Fruit fly (Drosophila melanogaster) whole organism, prepupa: ENCODE measurements around the gene Pp1alpha-96A.

Source experiments
- Blimp-1 ChIP-seq: fragments of 200-800 bp; sonication (Bioruptor generic); optimal IDR thresholded peaks from 3 replicates; lab custom pipeline; 2017; ENCODE audit warnings: missing biosample characterization, missing genetic modification characterization, mild to moderate bottlenecking, moderate library complexity, missing genetic modification reagents
- CG10631 ChIP-seq: fragments of 200-800 bp; sonication (Bioruptor generic); optimal IDR thresholded peaks from 2 replicates; lab custom pipeline; 2016; ENCODE audit warnings: missing biosample characterization, missing genetic modification characterization
- CG11762 ChIP-seq: fragments of 200-800 bp; sonication (Bioruptor generic); optimal IDR thresholded peaks from 3 replicates; lab custom pipeline; 2016; ENCODE audit warnings: missing biosample characterization, missing genetic modification characterization; ENCODE audit not compliant: insufficient read depth
- CG15336 ChIP-seq: fragments of 200-800 bp; sonication (Bioruptor generic); IDR thresholded peaks from 2 replicates; pipeline ENCODE4 v1.3.6; 2022; ENCODE audit warnings: missing biosample characterization, missing genetic modification characterization
- CG1621 ChIP-seq: fragments of 200-800 bp; sonication (Bioruptor generic); optimal IDR thresholded peaks from 3 replicates; lab custom pipeline; 2018; ENCODE audit warnings: missing biosample characterization, mild to moderate bottlenecking, missing genetic modification characterization
- CG16779 ChIP-seq: fragments of 200-800 bp; sonication (Bioruptor generic); optimal IDR thresholded peaks from 3 replicates; lab custom pipeline; 2017; ENCODE audit warnings: missing biosample characterization, mild to moderate bottlenecking, missing genetic modification characterization
- CG6163 ChIP-seq: fragments of 200-800 bp; sonication (Bioruptor generic); IDR thresholded peaks from 3 replicates; pipeline ENCODE4 v1.3.6; 2022; ENCODE audit warnings: missing biosample characterization, missing genetic modification characterization
- CG6276 ChIP-seq: fragments of 200-800 bp; sonication (Bioruptor generic); optimal IDR thresholded peaks from 2 replicates; lab custom pipeline; 2017; ENCODE audit warnings: missing biosample characterization, mild to moderate bottlenecking, missing genetic modification characterization
- CG6808 ChIP-seq: fragments of 200-800 bp; sonication (Bioruptor generic); optimal IDR thresholded peaks from 3 replicates; lab custom pipeline; 2017; ENCODE audit warnings: missing biosample characterization, missing genetic modification characterization, mild to moderate bottlenecking, moderate library complexity, missing genetic modification reagents
- CG9139 ChIP-seq: fragments of 200-800 bp; sonication (Bioruptor generic); optimal IDR thresholded peaks from 3 replicates; lab custom pipeline; 2017; ENCODE audit warnings: missing biosample characterization, mild to moderate bottlenecking, missing genetic modification characterization
- Eip78C ChIP-seq: fragments of 200-800 bp; sonication (Bioruptor generic); peaks from one replicate; lab custom pipeline; 2016; ENCODE audit warnings: missing biosample characterization, missing genetic modification characterization
- Ets21C ChIP-seq: fragments of 200-800 bp; sonication (Bioruptor generic); optimal IDR thresholded peaks from 3 replicates; lab custom pipeline; 2016; ENCODE audit warnings: missing biosample characterization, missing genetic modification characterization
- Hr39 ChIP-seq: fragments of 200-800 bp; sonication (Bioruptor generic); optimal IDR thresholded peaks from 2 replicates; lab custom pipeline; 2016; ENCODE audit warnings: missing biosample characterization, missing genetic modification characterization
- Hr4 ChIP-seq: fragments of 200-800 bp; sonication (Bioruptor generic); optimal IDR thresholded peaks from 3 replicates; lab custom pipeline; 2016; ENCODE audit warnings: missing biosample characterization, missing genetic modification characterization
- Met ChIP-seq: fragments of 200-800 bp; sonication (Bioruptor generic); optimal IDR thresholded peaks from 3 replicates; lab custom pipeline; 2016; ENCODE audit warnings: missing biosample characterization, missing genetic modification characterization
- Sox102F ChIP-seq: fragments of 200-800 bp; sonication (Bioruptor generic); optimal IDR thresholded peaks from 2 replicates; lab custom pipeline; 2016; ENCODE audit warnings: missing biosample characterization, mild to moderate bottlenecking, missing genetic modification characterization
- Sox14 ChIP-seq: fragments of 200-800 bp; sonication (Bioruptor generic); optimal IDR thresholded peaks from 3 replicates; lab custom pipeline; 2016; ENCODE audit warnings: missing biosample characterization, missing genetic modification characterization
- achi ChIP-seq: fragments of 200-800 bp; sonication (Bioruptor generic); optimal IDR thresholded peaks from 3 replicates; lab custom pipeline; 2016; ENCODE audit warnings: missing biosample characterization, missing genetic modification characterization
- cyc ChIP-seq: fragments of 200-800 bp; sonication (Bioruptor generic); optimal IDR thresholded peaks from 3 replicates; lab custom pipeline; 2016; ENCODE audit warnings: missing biosample characterization, missing genetic modification characterization
- dsx ChIP-seq: fragments of 200-800 bp; optimal IDR thresholded peaks from 3 replicates; lab custom pipeline; 2019; ENCODE audit warnings: missing biosample characterization, mild to moderate bottlenecking, missing genetic modification characterization, moderate library complexity; ENCODE audit not compliant: poor library complexity, severe bottlenecking
- eg ChIP-seq: fragments of 200-800 bp; sonication (Bioruptor generic); IDR thresholded peaks from 3 replicates; pipeline ENCODE4 v1.3.6; 2022; ENCODE audit warnings: missing biosample characterization, missing genetic modification characterization
- fd59A ChIP-seq: fragments of 200-800 bp; sonication (Bioruptor generic); optimal IDR thresholded peaks from 2 replicates; lab custom pipeline; 2017; ENCODE audit warnings: missing biosample characterization, mild to moderate bottlenecking, missing genetic modification characterization, missing genetic modification reagents
- fd85E ChIP-seq: fragments of 200-800 bp; sonication (Bioruptor generic); optimal IDR thresholded peaks from 3 replicates; lab custom pipeline; 2016; ENCODE audit warnings: missing biosample characterization, missing genetic modification characterization
- fkh ChIP-seq: fragments of 200-800 bp; sonication (Bioruptor generic); optimal IDR thresholded peaks from 3 replicates; lab custom pipeline; 2017; ENCODE audit warnings: missing biosample characterization, mild to moderate bottlenecking, missing genetic modification characterization, moderate library complexity
- net ChIP-seq: fragments of 200-800 bp; sonication (Bioruptor generic); optimal IDR thresholded peaks from 3 replicates; lab custom pipeline; 2016; ENCODE audit warnings: missing biosample characterization, missing genetic modification characterization
- pdm3 ChIP-seq: fragments of 200-800 bp; sonication (Bioruptor generic); optimal IDR thresholded peaks from 3 replicates; lab custom pipeline; 2016; ENCODE audit warnings: missing biosample characterization, missing genetic modification characterization
- salr ChIP-seq, 2 experiments: fragments of 200-800 bp; sonication (Bioruptor generic); optimal IDR thresholded peaks; 3 replicates each; lab custom pipeline; 2016 to 2018; ENCODE audit warnings: missing biosample characterization in 2 of 2, missing genetic modification characterization in 2 of 2, mild to moderate bottlenecking in 1 of 2
- spab ChIP-seq: fragments of 200-800 bp; sonication (Bioruptor generic); optimal IDR thresholded peaks from 2 replicates; lab custom pipeline; 2017; ENCODE audit warnings: missing biosample characterization, mild to moderate bottlenecking, missing genetic modification characterization, missing genetic modification reagents
- svp ChIP-seq: fragments of 200-800 bp; sonication (Bioruptor generic); peaks from one replicate; lab custom pipeline; 2016; ENCODE audit warnings: missing biosample characterization, missing genetic modification characterization
- vri ChIP-seq: fragments of 200-800 bp; sonication (Bioruptor generic); optimal IDR thresholded peaks from 3 replicates; lab custom pipeline; 2016; ENCODE audit warnings: missing biosample characterization, mild to moderate bottlenecking, missing genetic modification characterization

The Pp1alpha-96A gene

dm6 chr3R:24569669-24570349, 51.7 kb downstream of the Pp1alpha-96A start:
- TF ChIP-seq salr (GFP tag; optimal IDR thresholded peaks at IDR 0.05; lab: Kevin White, UChicago) (no peak), CG9139 (no peak), fkh (GFP tag; lab: Kevin White, UChicago) (no peak), Hr4 (GFP tag; lab: Kevin White, UChicago) (no peak), CG6163 (GFP tag; lab: Robert Waterston, UW) (no peak), Met (GFP tag; lab: Kevin White, UChicago) (no peak), achi (no peak), net (no peak), Blimp-1 (GFP tag; lab: Kevin White, UChicago) (no peak), fd59A (no peak), cyc (no peak), CG11762 (GFP tag; lab: Kevin White, UChicago) (no peak), CG16779 (tag; lab: Kevin White, UChicago) (no peak), Eip78C (GFP tag; lab: Kevin White, UChicago) (no peak), CG6276 (GFP tag; lab: Kevin White, UChicago) (no peak), CG1621 (tag; lab: Kevin White, UChicago) (no peak), pdm3 (no peak), Ets21C (GFP tag; lab: Kevin White, UChicago) (no peak)
- TF ChIP-seq, all 60 proteins: peak for 0

dm6 chr3R:24571386-24572124, 53.5 kb downstream of the Pp1alpha-96A start:
- TF ChIP-seq Sox102F (GFP tag; lab: Kevin White, UChicago) (no peak), spab (GFP tag; lab: Kevin White, UChicago) (no peak), CG15336 (GFP tag; lab: Robert Waterston, UW) (peak; percentile 28; the same call in 1 of the 2 replicates), CG6808 (GFP tag; lab: Kevin White, UChicago) (no peak), eg (peak; percentile 19; the same call in 1 of the 3 replicates), svp (GFP tag; lab: Kevin White, UChicago) (peak; percentile 87), Eip78C (GFP tag; lab: Kevin White, UChicago) (no peak), fd85E (no peak), Hr39 (no peak), Sox14 (GFP tag; lab: Kevin White, UChicago) (no peak), CG10631 (GFP tag; lab: Kevin White, UChicago) (no peak), salr (GFP tag; optimal IDR thresholded peaks at IDR 0.05; lab: Kevin White, UChicago) (no peak), vri (GFP tag; lab: Kevin White, UChicago) (peak; percentile 75), dsx (GFP tag; lab: Kevin White, UChicago) (peak; percentile 29), CG9139 (no peak), fkh (GFP tag; lab: Kevin White, UChicago) (peak; percentile 59), CG6163 (GFP tag; lab: Robert Waterston, UW) (peak; percentile 66; the same call in 2 of the 3 replicates)
